Fruit fly (Drosophila melanogaster): Measurements from ENCODE around the gene Pomp.
A peak's percentile ranks its signal among the peaks of the same experiment; 100 is the strongest.

The Pomp gene

dm6 chr2L:20799991-20800897 is 12.8 kb downstream of the Pomp start (continued):
- TF ChIP-seq CG13424 (tag; optimal IDR thresholded peaks at IDR 0.05) (peak; percentile 67), chm (GFP tag; IDR thresholded peaks at IDR 0.05) (peak; percentile 66; the same call in 1 of the 2 replicates), Ravus (GFP tag; IDR thresholded peaks at IDR 0.05) (no peak), CG13287 (GFP tag; IDR thresholded peaks at IDR 0.05; ENCODE audit: partially characterized antibody) (no peak), NK7.1 (GFP tag; optimal IDR thresholded peaks at IDR 0.05) (peak; percentile 61), sug (tag; optimal IDR thresholded peaks at IDR 0.05) (peak; percentile 71), gsb-n (tag; optimal IDR thresholded peaks at IDR 0.05) (no peak), tx (GFP tag; optimal IDR thresholded peaks at IDR 0.05) (peak; percentile 70), CG2202 (tag; optimal IDR thresholded peaks at IDR 0.05) (peak; percentile 30), phol (tag; optimal IDR thresholded peaks at IDR 0.05) (peak; percentile 57), slou (GFP tag; optimal IDR thresholded peaks at IDR 0.05) (peak; percentile 47), CG16863 (GFP tag; optimal IDR thresholded peaks at IDR 0.05) (peak; percentile 74), ERR (GFP tag; optimal IDR thresholded peaks at IDR 0.05) (peak; percentile 84), ro (GFP tag; IDR thresholded peaks at IDR 0.05) (0 out of 2 replicates have a peak, but pooled peaks have one; percentile 30), CG4617 (GFP tag; optimal IDR thresholded peaks at IDR 0.05; ENCODE audit: borderline replicate concordance) (no peak), ken (GFP tag; IDR thresholded peaks at IDR 0.05) (peak; percentile 35; the same call in 1 of the 3 replicates), toy (GFP tag; IDR thresholded peaks at IDR 0.05) (no peak), nau (GFP tag; optimal IDR thresholded peaks at IDR 0.05) (peak; percentile 38), vvl (GFP tag; IDR thresholded peaks at IDR 0.05) (peak; percentile 89), BEAF-32 (GFP tag; optimal IDR thresholded peaks at IDR 0.05) (no peak), fu2 (GFP tag; optimal IDR thresholded peaks at IDR 0.05) (peak; percentile 73), CG4730 (GFP tag; IDR thresholded peaks at IDR 0.05) (peak; percentile 62), fru (optimal IDR thresholded peaks at IDR 0.05) (no peak), aop (GFP tag; IDR thresholded peaks at IDR 0.05) (no peak), sob (GFP tag; IDR thresholded peaks at IDR 0.05) (peak; percentile 76), ttk (GFP tag; IDR thresholded peaks at IDR 0.05) (peak; percentile 59; the same call in 1 of the 2 replicates), CG16779 (GFP tag; IDR thresholded peaks at IDR 0.05) (peak; percentile 49; the same call in 1 of the 2 replicates), HHEX (GFP tag; optimal IDR thresholded peaks at IDR 0.05) (peak; percentile 78), ap (GFP tag; IDR thresholded peaks at IDR 0.05) (0 out of 2 replicates have a peak, but pooled peaks have one; percentile 22), usp (GFP tag; optimal IDR thresholded peaks at IDR 0.05) (no peak), ftz-f1 (GFP tag; optimal IDR thresholded peaks at IDR 0.05) (peak; percentile 42), CG11093 (GFP tag; IDR thresholded peaks at IDR 0.05) (no peak), bcd (GFP tag; optimal IDR thresholded peaks at IDR 0.05) (peak; percentile 72), Lim3 (GFP tag; IDR thresholded peaks at IDR 0.05) (no peak), mirr (GFP tag; optimal IDR thresholded peaks at IDR 0.05) (peak; percentile 35)

DNA sequence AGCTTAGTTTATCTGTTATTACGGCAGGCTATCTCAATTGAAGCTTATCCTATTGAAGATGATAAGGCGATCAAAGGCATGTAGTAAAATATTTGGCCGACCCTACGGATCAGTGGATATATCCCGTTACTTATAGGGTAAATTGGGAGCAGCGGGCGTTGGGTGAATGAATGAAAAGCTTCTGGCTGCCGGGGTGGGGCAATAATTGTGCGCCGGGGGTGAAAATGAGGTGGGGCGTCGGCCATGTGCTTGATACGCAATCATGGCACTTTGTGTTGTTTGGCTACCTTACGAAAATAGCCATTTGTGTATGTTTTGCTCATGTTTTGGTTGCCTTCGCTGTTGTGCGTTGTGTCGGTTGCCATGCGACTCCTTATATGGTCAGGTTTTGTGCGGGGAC is 14.3 kb downstream of the Pomp start:
- TF ChIP-seq Dip2 (GFP tag; IDR thresholded peaks at IDR 0.05), result no peak
- TF ChIP-seq dmrt99B (tag; optimal IDR thresholded peaks at IDR 0.05), result no peak
- TF ChIP-seq insv (GFP tag; optimal IDR thresholded peaks at IDR 0.05), result no peak
- TF ChIP-seq CG16779 (GFP tag; IDR thresholded peaks at IDR 0.05), result 0 out of 2 replicates have a peak, but pooled peaks have one; percentile 50
- TF ChIP-seq CG6854 (GFP tag; optimal IDR thresholded peaks at IDR 0.05), result no peak
- peak; percentile 16 for TF ChIP-seq CG12769 (tag; optimal IDR thresholded peaks at IDR 0.05)
- peak; percentile 13 for TF ChIP-seq mirr (GFP tag; optimal IDR thresholded peaks at IDR 0.05)
- TF ChIP-seq Nf-YA (GFP tag; IDR thresholded peaks at IDR 0.05), result no peak
- no peak for TF ChIP-seq Aef1 (GFP tag; IDR thresholded peaks at IDR 0.05)
- TF ChIP-seq abd-A (tag; optimal IDR thresholded peaks at IDR 0.05), result no peak
- TF ChIP-seq CG8290 (GFP tag; optimal IDR thresholded peaks at IDR 0.05), result no peak
- peak in 1 of 2 experiments; percentile 34 for TF ChIP-seq CG8290 (tag; optimal IDR thresholded peaks at IDR 0.05)
- 0 out of 3 replicates have a peak, but pooled peaks have one; percentile 14 for TF ChIP-seq ci (GFP tag; IDR thresholded peaks at IDR 0.05)
- no peak for TF ChIP-seq tap (tag; optimal IDR thresholded peaks at IDR 0.05)
- peak; percentile 36 for TF ChIP-seq sens (GFP tag)
- no peak for TF ChIP-seq cg (GFP tag; optimal IDR thresholded peaks at IDR 0.05)
- TF ChIP-seq exex (tag; optimal IDR thresholded peaks at IDR 0.05), result peak; percentile 51
- TF ChIP-seq rib (GFP tag; IDR thresholded peaks at IDR 0.05), result no peak
- no peak for TF ChIP-seq tx (GFP tag; optimal IDR thresholded peaks at IDR 0.05)
